Worm (Caenorhabditis elegans): ENCODE measurements around the gene C38D9.8.
"Not testable (repeated sequence)": the region's sequence is repeated elsewhere in the genome, so short reads cannot be mapped to it uniquely, and the experiment has no call there.

Gene C38D9.8

DNA sequence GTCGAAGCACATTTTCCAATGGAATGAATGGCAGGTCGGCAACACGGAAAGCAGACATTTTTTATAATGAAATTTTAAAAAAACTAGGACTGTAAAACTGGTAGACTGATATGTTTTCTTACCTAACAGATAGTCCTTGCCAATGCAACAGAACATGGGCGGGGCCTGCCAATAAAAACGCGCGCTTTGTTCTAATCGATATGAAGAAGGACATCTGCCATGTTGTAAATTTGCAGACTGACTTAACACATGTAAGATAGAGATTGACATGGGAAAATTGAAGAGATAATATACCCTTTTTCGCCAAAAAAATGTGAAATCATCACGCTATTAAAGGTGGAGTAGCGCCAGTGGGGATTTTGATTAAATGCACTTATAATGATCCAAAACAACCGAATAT, at the start of gene C38D9.8:
C38D9.8 (minus strand) TSS at position 101 of the 400 bp plus-strand sequence.
- TF ChIP-seq elt-3 (tag; optimal IDR thresholded peaks at IDR 0.05) = no peak

ce11 chrV:17601520-17601919, 48.9 kb upstream of the C38D9.8 start, which contains the start of gene ztf-25:
Gene ztf-25, plus strand, starts transcription at chrV:17601820.
- TF ChIP-seq ces-1 (GFP tag; optimal IDR thresholded peaks at IDR 0.05) (no peak), cnd-1 (tag; optimal IDR thresholded peaks at IDR 0.05) (no peak), ztf-11 (tag; optimal IDR thresholded peaks at IDR 0.05) (no peak), bed-3 (GFP tag; optimal IDR thresholded peaks at IDR 0.05) (no peak), sem-2 (GFP tag; optimal IDR thresholded peaks at IDR 0.05) (no peak), elt-3 (tag; optimal IDR thresholded peaks at IDR 0.05) (no peak), elt-1 (tag; optimal IDR thresholded peaks at IDR 0.05; ENCODE audit: borderline replicate concordance, insufficient read depth) (no peak), lin-13 (tag; optimal IDR thresholded peaks at IDR 0.05) (no peak), ham-2 (GFP tag; optimal IDR thresholded peaks at IDR 0.05) (no peak), ceh-43 (GFP tag; optimal IDR thresholded peaks at IDR 0.05) (no peak), mls-2 (tag; optimal IDR thresholded peaks at IDR 0.05) (no peak), sptf-1 (tag; optimal IDR thresholded peaks at IDR 0.05) (no peak), mep-1 (tag; optimal IDR thresholded peaks at IDR 0.05) (no peak), flh-1 (GFP tag; optimal IDR thresholded peaks at IDR 0.05) (no peak), ceh-39 (tag; optimal IDR thresholded peaks at IDR 0.05) (no peak), M03D4.4 (tag; optimal IDR thresholded peaks at IDR 0.05) (no peak), mab-5 (tag; optimal IDR thresholded peaks at IDR 0.05) (no peak)

ce11 chrV:17598810-17599209, 46.2 kb upstream of the C38D9.8 start, which contains the start of gene Y6G8.2:
Gene Y6G8.2, minus strand, starts transcription at chrV:17598956.
- no peak for TF ChIP-seq sptf-1 (tag; optimal IDR thresholded peaks at IDR 0.05)
- no peak for TF ChIP-seq ztf-11 (tag; optimal IDR thresholded peaks at IDR 0.05)
- TF ChIP-seq sem-2 (GFP tag; optimal IDR thresholded peaks at IDR 0.05) = no peak
- TF ChIP-seq mls-2 (tag; optimal IDR thresholded peaks at IDR 0.05) = no peak
- no peak for TF ChIP-seq snpc-4 (tag; optimal IDR thresholded peaks at IDR 0.05)
- no peak for TF ChIP-seq nhr-12 (tag; optimal IDR thresholded peaks at IDR 0.05)
- no peak for TF ChIP-seq nhr-2 (tag; optimal IDR thresholded peaks at IDR 0.05)
- TF ChIP-seq flh-1 (GFP tag; optimal IDR thresholded peaks at IDR 0.05) = no peak
- no peak for TF ChIP-seq ceh-39 (tag; optimal IDR thresholded peaks at IDR 0.05)
- TF ChIP-seq bed-3 (GFP tag; optimal IDR thresholded peaks at IDR 0.05) = no peak
- TF ChIP-seq lin-13 (tag; optimal IDR thresholded peaks at IDR 0.05) = no peak
- no peak for TF ChIP-seq ceh-83 (GFP tag; optimal IDR thresholded peaks at IDR 0.05)
- TF ChIP-seq cnd-1 (tag; optimal IDR thresholded peaks at IDR 0.05) = no peak
- no peak for TF ChIP-seq drap-1 (GFP tag; optimal IDR thresholded peaks at IDR 0.05)
- TF ChIP-seq unc-39 (tag; optimal IDR thresholded peaks at IDR 0.05) = no peak
- no peak for TF ChIP-seq hlh-1 (tag; optimal IDR thresholded peaks at IDR 0.05)

DNA sequence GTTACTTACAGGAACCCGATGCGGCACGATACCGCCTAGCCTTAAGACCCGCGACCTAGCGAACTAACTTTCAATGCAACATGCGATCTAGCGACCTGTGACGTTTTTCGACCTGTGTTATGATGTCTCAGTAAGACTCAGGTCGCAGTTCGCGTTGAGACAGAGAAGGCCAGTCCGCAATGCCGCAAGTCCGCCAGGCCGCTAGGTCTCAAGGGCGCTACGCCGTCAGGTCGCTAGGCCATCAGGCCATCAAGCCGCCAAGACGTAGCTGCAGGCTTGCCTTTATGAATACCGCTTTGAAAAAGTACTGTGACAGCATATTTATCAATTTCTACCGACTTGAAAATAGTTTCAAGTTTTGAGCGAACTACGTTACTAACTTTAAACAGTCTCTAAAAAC, 43.0 kb upstream of the C38D9.8 start:
- TF ChIP-seq mls-2 (tag; optimal IDR thresholded peaks at IDR 0.05) (no peak), unc-39 (tag; optimal IDR thresholded peaks at IDR 0.05) (no peak), sem-2 (GFP tag; optimal IDR thresholded peaks at IDR 0.05) (no peak)

DNA sequence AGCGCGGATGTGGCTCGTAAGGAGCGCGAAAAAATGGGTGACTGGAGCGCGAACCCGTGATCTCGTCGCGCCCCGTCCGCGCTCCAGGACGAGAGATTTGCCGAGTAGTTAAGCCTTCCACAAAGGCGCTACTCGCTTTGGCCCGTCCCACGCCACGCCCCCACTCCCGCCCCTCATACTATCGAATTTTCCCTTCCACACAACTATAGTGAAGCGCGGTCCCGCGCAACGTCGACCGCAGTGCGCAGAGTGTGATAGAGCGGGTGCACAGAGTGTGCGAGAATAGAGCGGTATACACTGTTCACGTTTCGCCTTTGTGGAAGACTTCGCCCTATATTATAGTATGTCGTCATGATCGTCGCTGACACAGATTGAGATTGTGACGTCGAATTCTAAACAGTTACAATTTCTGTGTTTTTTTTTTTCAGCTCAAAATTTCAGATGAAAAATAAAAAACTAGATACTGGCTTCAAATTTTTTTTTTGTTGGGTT, 31.7 kb upstream of the C38D9.8 start, which contains the start of gene fbxa-133:
fbxa-133 (plus strand) TSS at position 442 of the 492 bp plus-strand sequence.
- TF ChIP-seq sem-2 (GFP tag; optimal IDR thresholded peaks at IDR 0.05); ceh-39 (tag; optimal IDR thresholded peaks at IDR 0.05); mls-2 (tag; optimal IDR thresholded peaks at IDR 0.05): not testable (repeated sequence)

DNA sequence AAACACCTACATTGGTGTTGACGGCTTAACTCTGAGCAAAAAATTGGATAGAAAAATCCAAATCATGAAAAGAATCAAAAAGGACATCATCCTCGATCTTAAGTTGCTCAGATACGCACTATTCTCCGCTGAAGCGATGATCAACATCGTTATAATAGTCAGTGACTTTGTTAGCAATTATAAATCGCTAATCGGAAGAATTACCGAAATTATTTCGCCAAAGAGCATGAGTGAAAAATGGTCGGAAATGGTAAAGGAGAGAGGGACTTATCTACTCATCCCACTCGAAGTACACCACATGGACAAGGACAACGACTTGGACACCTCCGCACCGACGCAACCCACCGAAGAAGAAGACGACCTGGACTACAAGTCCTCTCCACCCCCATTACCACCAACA, 27.4 kb upstream of the C38D9.8 start:
- TF ChIP-seq sptf-1 (tag; optimal IDR thresholded peaks at IDR 0.05) (no peak), mab-5 (tag; optimal IDR thresholded peaks at IDR 0.05) (no peak)

- TF ChIP-seq unc-39 (tag; optimal IDR thresholded peaks at IDR 0.05) (no peak), nhr-12 (tag; optimal IDR thresholded peaks at IDR 0.05) (no peak), mab-5 (tag; optimal IDR thresholded peaks at IDR 0.05) (no peak), sem-2 (GFP tag; optimal IDR thresholded peaks at IDR 0.05) (no peak), flh-1 (GFP tag; optimal IDR thresholded peaks at IDR 0.05) (no peak), snpc-4 (tag; optimal IDR thresholded peaks at IDR 0.05) (no peak), tbx-8 (GFP tag; optimal IDR thresholded peaks at IDR 0.05) (no peak), ceh-43 (GFP tag; optimal IDR thresholded peaks at IDR 0.05) (no peak), lin-32 (GFP tag; optimal IDR thresholded peaks at IDR 0.05) (no peak), nhr-28 (tag; optimal IDR thresholded peaks at IDR 0.05) (no peak), ces-1 (GFP tag; optimal IDR thresholded peaks at IDR 0.05) (no peak), nhr-76 (tag; optimal IDR thresholded peaks at IDR 0.05) (no peak), blmp-1 (tag; optimal IDR thresholded peaks at IDR 0.05) (no peak)
Measured at ce11 chrV:17566850-17567249, 14.2 kb upstream of the C38D9.8 start, which contains the start of gene C38D9.2. Gene C38D9.2, plus strand, starts transcription at chrV:17567150.

Measured in whole organism, mixed stage, embryonic.